Worm (Caenorhabditis elegans) whole organism, L2 larva: ENCODE measurements around the gene nspc-9.

Source experiments
- F13H6.1 ChIP-seq: sonication (generic microtip); optimal IDR thresholded peaks from 2 replicates; lab custom pipeline; 2016; ENCODE audit warnings: missing genetic modification characterization, missing compliant biosample characterization
- R02D3.7 ChIP-seq: fragments of 150-350 bp; optimal IDR thresholded peaks from 2 replicates; lab custom pipeline; 2014; ENCODE audit warnings: missing biosample characterization, missing genetic modification characterization
- Y55F3AM.14 ChIP-seq: fragments of 200-800 bp; sonication (Bioruptor generic); optimal IDR thresholded peaks from 2 replicates; lab custom pipeline; 2018; ENCODE audit warnings: mild to moderate bottlenecking, missing genetic modification characterization, missing compliant biosample characterization
- alr-1 ChIP-seq: fragments of 150-350 bp; optimal IDR thresholded peaks from 2 replicates; lab custom pipeline; 2014; ENCODE audit warnings: missing biosample characterization, missing genetic modification characterization
- aly-2 ChIP-seq: fragments of 150-350 bp; optimal IDR thresholded peaks from 2 replicates; lab custom pipeline; 2014; ENCODE audit warnings: missing biosample characterization, missing genetic modification characterization
- ceh-16 ChIP-seq: fragments of 150-350 bp; optimal IDR thresholded peaks from 2 replicates; lab custom pipeline; 2014; ENCODE audit warnings: missing biosample characterization, missing genetic modification characterization
- ceh-82 ChIP-seq: fragments of 150-350 bp; optimal IDR thresholded peaks from 2 replicates; lab custom pipeline; 2014; ENCODE audit warnings: missing biosample characterization, missing genetic modification characterization
- crh-2 ChIP-seq: sonication (generic microtip); optimal IDR thresholded peaks from 2 replicates; lab custom pipeline; 2017; ENCODE audit warnings: missing biosample characterization, missing genetic modification characterization
- egl-27 ChIP-seq: sonication (generic microtip); optimal IDR thresholded peaks from 3 replicates; lab custom pipeline; 2017; ENCODE audit warnings: missing biosample characterization, missing genetic modification reagents, missing genetic modification characterization
- elt-3 ChIP-seq: sonication (generic microtip); optimal IDR thresholded peaks from 2 replicates; lab custom pipeline; 2017; ENCODE audit warnings: missing biosample characterization, missing genetic modification characterization
- fos-1 ChIP-seq: fragments of 150-350 bp; optimal IDR thresholded peaks from 2 replicates; lab custom pipeline; 2014; ENCODE audit warnings: missing biosample characterization, missing genetic modification characterization
- lin-39 ChIP-seq: fragments of 150-350 bp; optimal IDR thresholded peaks from 2 replicates; lab custom pipeline; 2014; ENCODE audit warnings: missing biosample characterization, missing genetic modification reagents, missing genetic modification characterization
- lsy-2 ChIP-seq, 2 experiments: fragments of 150-350 bp in 1 of 2; sonication (generic microtip) in 1 of 2; optimal IDR thresholded peaks; 2 replicates each; lab custom pipeline; 2014 to 2017; ENCODE audit warnings: missing biosample characterization in 2 of 2, missing genetic modification characterization in 2 of 2
- mab-5 ChIP-seq: fragments of 150-350 bp; optimal IDR thresholded peaks from 2 replicates; lab custom pipeline; 2014; ENCODE audit warnings: missing biosample characterization, missing genetic modification characterization
- mbf-1 ChIP-seq: sonication (generic microtip); optimal IDR thresholded peaks from 2 replicates; lab custom pipeline; 2017; ENCODE audit warnings: missing biosample characterization, missing genetic modification characterization
- mdl-1 ChIP-seq, 2 experiments: fragments of 150-350 bp in 1 of 2; sonication (generic microtip) in 1 of 2; optimal IDR thresholded peaks; 2 replicates each; lab custom pipeline; 2017; ENCODE audit warnings: missing biosample characterization in 2 of 2, missing genetic modification characterization in 2 of 2
- nhr-10 ChIP-seq: sonication (generic microtip); optimal IDR thresholded peaks from 2 replicates; lab custom pipeline; 2017; ENCODE audit warnings: missing biosample characterization, missing genetic modification characterization
- nhr-11 ChIP-seq: fragments of 150-350 bp; optimal IDR thresholded peaks from 2 replicates; lab custom pipeline; 2014; ENCODE audit warnings: missing biosample characterization, missing genetic modification characterization
- nhr-12 ChIP-seq: fragments of 150-350 bp; optimal IDR thresholded peaks from 2 replicates; lab custom pipeline; 2014; ENCODE audit warnings: missing biosample characterization, missing genetic modification characterization
- nhr-23 ChIP-seq: fragments of 150-350 bp; optimal IDR thresholded peaks from 2 replicates; lab custom pipeline; 2014; ENCODE audit warnings: missing biosample characterization, missing genetic modification reagents, missing genetic modification characterization
- nhr-25 ChIP-seq: fragments of 150-350 bp; sonication (generic microtip); optimal IDR thresholded peaks from 3 replicates; lab custom pipeline; 2014; ENCODE audit warnings: missing biosample characterization, missing genetic modification characterization
- nhr-6 ChIP-seq: fragments of 150-350 bp; optimal IDR thresholded peaks from 2 replicates; lab custom pipeline; 2014; ENCODE audit warnings: missing biosample characterization, missing genetic modification characterization
- nhr-77 ChIP-seq: fragments of 150-350 bp; optimal IDR thresholded peaks from 2 replicates; lab custom pipeline; 2014; ENCODE audit warnings: missing biosample characterization, missing genetic modification characterization
- sem-4 ChIP-seq: fragments of 150-350 bp; optimal IDR thresholded peaks from 2 replicates; lab custom pipeline; 2014; ENCODE audit warnings: missing biosample characterization, missing genetic modification reagents, missing genetic modification characterization
- skn-1 ChIP-seq: sonication (generic microtip); optimal IDR thresholded peaks from 2 replicates; lab custom pipeline; 2017; ENCODE audit warnings: missing biosample characterization, missing genetic modification characterization
- sma-3 ChIP-seq: sonication (generic microtip); optimal IDR thresholded peaks from 2 replicates; lab custom pipeline; 2016; ENCODE audit warnings: missing genetic modification reagents, missing genetic modification characterization, missing compliant biosample characterization
- snpc-4 ChIP-seq: fragments of 150-350 bp; optimal IDR thresholded peaks from 2 replicates; lab custom pipeline; 2014; ENCODE audit warnings: missing biosample characterization, missing genetic modification characterization
- unc-39 ChIP-seq: fragments of 150-350 bp; optimal IDR thresholded peaks from 2 replicates; lab custom pipeline; 2014; ENCODE audit warnings: missing biosample characterization, missing genetic modification characterization
- unc-55 ChIP-seq: fragments of 150-350 bp; sonication (generic microtip); optimal IDR thresholded peaks from 3 replicates; lab custom pipeline; 2014; ENCODE audit warnings: missing biosample characterization, missing genetic modification reagents, missing genetic modification characterization
- unc-62 ChIP-seq: fragments of 150-350 bp; optimal IDR thresholded peaks from 2 replicates; lab custom pipeline; 2014; ENCODE audit warnings: missing biosample characterization, missing genetic modification reagents, missing genetic modification characterization
- ztf-11 ChIP-seq: sonication (generic microtip); optimal IDR thresholded peaks from 2 replicates; lab custom pipeline; 2017; ENCODE audit warnings: missing biosample characterization, missing genetic modification characterization
- ztf-4 ChIP-seq: fragments of 150-350 bp; optimal IDR thresholded peaks from 2 replicates; lab custom pipeline; 2014; ENCODE audit warnings: missing biosample characterization, missing genetic modification characterization

Gene nspc-9

ce11 chrX:12362951-12363486, 19.8 kb upstream of the nspc-9 start (continued):
- TF ChIP-seq R02D3.7 (peak; percentile 75), unc-39 (tag; lab: Kevin White, UChicago) (no peak), nhr-12 (peak; percentile 40)
- TF ChIP-seq, all 48 proteins: peak for 41

DNA sequence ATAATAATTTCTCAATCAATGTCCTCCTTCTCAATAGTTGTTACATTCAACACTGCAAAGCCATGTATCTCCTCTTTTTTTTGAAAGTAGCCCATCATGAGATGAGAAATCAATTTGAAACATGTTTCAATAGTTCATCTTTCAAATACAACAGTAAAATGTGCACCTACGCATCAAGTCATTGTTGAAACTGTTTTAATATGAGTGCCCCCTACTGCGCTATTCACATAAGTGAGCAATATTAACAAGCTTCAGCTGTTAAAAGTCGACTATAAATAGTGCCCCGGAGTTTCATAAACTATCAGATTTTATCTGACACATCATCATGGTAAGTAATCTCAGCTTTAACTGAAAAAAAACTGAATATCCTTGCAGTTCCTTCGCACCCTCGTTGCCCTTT, 17.3 kb upstream of the nspc-9 start, which contains the start of the genes nspc-15 and F19H6.6:
nspc-15 (plus strand) TSS at position 301 of the 400 bp plus-strand sequence.
F19H6.6 (plus strand) TSS at position 384 of the 400 bp plus-strand sequence.
- TF ChIP-seq elt-3 (no peak), skn-1 (tag; lab: Kevin White, UChicago) (no peak), sma-3 (no peak), mdl-1 (tag; optimal IDR thresholded peaks at IDR 0.05; lab: Kevin White, UChicago) (no peak), lsy-2 (tag; optimal IDR thresholded peaks at IDR 0.05; lab: Kevin White, UChicago) (no peak), ceh-16 (no peak), fos-1 (tag; lab: Kevin White, UChicago) (no peak), Y55F3AM.14 (GFP tag; lab: Kevin White, UChicago) (no peak), nhr-23 (tag; lab: Kevin White, UChicago) (no peak), lin-39 (tag; lab: Kevin White, UChicago) (no peak), ceh-82 (tag; lab: Kevin White, UChicago) (no peak), aly-2 (tag; lab: Kevin White, UChicago) (no peak), crh-2 (no peak), nhr-11 (tag; lab: Kevin White, UChicago) (no peak), unc-55 (GFP tag; lab: Kevin White, UChicago) (no peak), egl-27 (tag; lab: Kevin White, UChicago) (no peak), F13H6.1 (tag; lab: Kevin White, UChicago) (no peak)
- TF ChIP-seq, all 48 proteins: peak for 0

DNA sequence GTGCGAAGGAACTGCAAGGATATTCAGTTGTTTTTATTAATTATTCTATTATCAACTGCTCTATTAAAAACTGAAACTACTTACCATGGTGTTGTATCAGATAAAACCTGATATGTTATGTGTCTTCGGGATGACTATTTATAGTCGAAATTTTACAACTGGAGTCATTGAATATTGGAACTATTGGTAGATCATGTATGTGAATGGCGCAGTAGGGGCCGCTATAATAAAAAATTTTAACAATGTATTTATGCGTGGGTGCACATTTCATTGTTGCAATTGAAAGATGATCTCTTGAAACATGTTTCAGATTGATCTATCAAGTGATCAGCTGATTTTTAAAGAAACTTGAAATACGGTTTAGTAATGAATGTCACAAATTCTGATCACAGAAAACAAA, 15.8 kb upstream of the nspc-9 start, which contains the start of gene nspc-14:
nspc-14 (minus strand) TSS at position 101 of the 400 bp plus-strand sequence.
- TF ChIP-seq nhr-23 (tag; lab: Kevin White, UChicago): no peak
- TF ChIP-seq mbf-1 (tag; lab: Kevin White, UChicago): no peak
- no peak for TF ChIP-seq ztf-4 (tag; lab: Kevin White, UChicago)
- TF ChIP-seq mdl-1 (tag; optimal IDR thresholded peaks at IDR 0.05; lab: Kevin White, UChicago): no peak
- TF ChIP-seq Y55F3AM.14 (GFP tag; lab: Kevin White, UChicago): no peak

DNA sequence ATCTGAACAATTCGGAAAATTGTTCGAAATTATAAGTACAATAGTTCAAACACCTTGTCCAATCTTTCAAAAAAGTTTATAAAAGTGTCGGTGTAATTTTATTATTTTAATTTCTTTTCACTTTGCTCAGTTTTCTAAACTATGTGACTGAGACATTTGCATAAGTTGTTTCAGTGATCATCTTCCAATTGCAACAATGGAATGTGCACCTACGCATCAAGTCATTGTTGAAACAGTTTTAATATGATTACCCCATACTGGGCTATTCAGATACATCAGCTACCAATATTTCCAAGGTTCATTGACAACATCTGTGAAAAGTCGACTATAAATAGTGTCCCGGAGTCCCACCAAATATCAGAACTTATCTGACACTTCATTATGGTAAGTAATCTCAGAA, 13.9 kb upstream of the nspc-9 start, which contains the start of gene nspc-13:
nspc-13 (plus strand) TSS at position 301 of the 400 bp plus-strand sequence.
- TF ChIP-seq skn-1 (tag; lab: Kevin White, UChicago) (no peak), ztf-11 (tag; lab: Kevin White, UChicago) (no peak), ceh-16 (no peak), nhr-12 (no peak), nhr-6 (tag; lab: Kevin White, UChicago) (no peak), nhr-10 (tag; lab: Kevin White, UChicago) (no peak)

ce11 chrX:12356581-12356980, 13.4 kb upstream of the nspc-9 start, which contains the start of gene nspc-12:
nspc-12 (minus strand) TSS chrX:12356681.
- no peak for TF ChIP-seq nhr-77
- TF ChIP-seq ceh-16: no peak
- TF ChIP-seq unc-55 (GFP tag; lab: Kevin White, UChicago): no peak
- no peak for TF ChIP-seq nhr-25 (tag; lab: Kevin White, UChicago)
- TF ChIP-seq fos-1 (tag; lab: Kevin White, UChicago): no peak
- TF ChIP-seq alr-1: no peak
- no peak for TF ChIP-seq unc-62
- TF ChIP-seq snpc-4 (tag; lab: Kevin White, UChicago): no peak
- no peak for TF ChIP-seq F13H6.1 (tag; lab: Kevin White, UChicago)
- TF ChIP-seq skn-1 (tag; lab: Kevin White, UChicago): no peak
- TF ChIP-seq lsy-2 (tag; optimal IDR thresholded peaks at IDR 0.05; lab: Kevin White, UChicago): no peak
- TF ChIP-seq sma-3: no peak
- TF ChIP-seq R02D3.7: no peak
- TF ChIP-seq sem-4 (tag; lab: Kevin White, UChicago): no peak
- TF ChIP-seq nhr-6 (tag; lab: Kevin White, UChicago): no peak
- TF ChIP-seq egl-27 (tag; lab: Kevin White, UChicago): no peak
- TF ChIP-seq mab-5 (tag; lab: Kevin White, UChicago): no peak
